Worm (Caenorhabditis elegans) whole organism, L2 larva: Measurements from ENCODE around the gene flp-19.

Source experiments
- C34F6.9 ChIP-seq: fragments of 150-350 bp; optimal IDR thresholded peaks from 2 replicates; lab custom pipeline; 2014; ENCODE audit warnings: missing biosample characterization, missing genetic modification characterization
- F13H6.1 ChIP-seq: sonication (generic microtip); optimal IDR thresholded peaks from 2 replicates; lab custom pipeline; 2016; ENCODE audit warnings: missing genetic modification characterization, missing compliant biosample characterization
- R02D3.7 ChIP-seq: fragments of 150-350 bp; optimal IDR thresholded peaks from 2 replicates; lab custom pipeline; 2014; ENCODE audit warnings: missing biosample characterization, missing genetic modification characterization
- Y55F3AM.14 ChIP-seq: fragments of 200-800 bp; sonication (Bioruptor generic); optimal IDR thresholded peaks from 2 replicates; lab custom pipeline; 2018; ENCODE audit warnings: mild to moderate bottlenecking, missing genetic modification characterization, missing compliant biosample characterization
- ZK546.5 ChIP-seq: sonication (generic microtip); optimal IDR thresholded peaks from 2 replicates; lab custom pipeline; 2017; ENCODE audit warnings: missing biosample characterization, missing genetic modification characterization
- alr-1 ChIP-seq: fragments of 150-350 bp; optimal IDR thresholded peaks from 2 replicates; lab custom pipeline; 2014; ENCODE audit warnings: missing biosample characterization, missing genetic modification characterization
- aly-2 ChIP-seq: fragments of 150-350 bp; optimal IDR thresholded peaks from 2 replicates; lab custom pipeline; 2014; ENCODE audit warnings: missing biosample characterization, missing genetic modification characterization
- ama-1 ChIP-seq: fragments of 150-350 bp; optimal IDR thresholded peaks from 2 replicates; lab custom pipeline; 2018; ENCODE audit warnings: inconsistent platforms
- ceh-16 ChIP-seq: fragments of 150-350 bp; optimal IDR thresholded peaks from 2 replicates; lab custom pipeline; 2014; ENCODE audit warnings: missing biosample characterization, missing genetic modification characterization
- ceh-82 ChIP-seq: fragments of 150-350 bp; optimal IDR thresholded peaks from 2 replicates; lab custom pipeline; 2014; ENCODE audit warnings: missing biosample characterization, missing genetic modification characterization
- crh-2 ChIP-seq: sonication (generic microtip); optimal IDR thresholded peaks from 2 replicates; lab custom pipeline; 2017; ENCODE audit warnings: missing biosample characterization, missing genetic modification characterization
- dmd-4 ChIP-seq: sonication (generic microtip); optimal IDR thresholded peaks from 2 replicates; lab custom pipeline; 2017; ENCODE audit warnings: missing biosample characterization, missing genetic modification characterization
- egl-27 ChIP-seq: sonication (generic microtip); optimal IDR thresholded peaks from 3 replicates; lab custom pipeline; 2017; ENCODE audit warnings: missing biosample characterization, missing genetic modification reagents, missing genetic modification characterization
- elt-1 ChIP-seq: fragments of 150-350 bp; optimal IDR thresholded peaks from 2 replicates; lab custom pipeline; 2014; ENCODE audit warnings: missing biosample characterization, missing genetic modification characterization
- elt-3 ChIP-seq: sonication (generic microtip); optimal IDR thresholded peaks from 2 replicates; lab custom pipeline; 2017; ENCODE audit warnings: missing biosample characterization, missing genetic modification characterization
- fos-1 ChIP-seq: fragments of 150-350 bp; optimal IDR thresholded peaks from 2 replicates; lab custom pipeline; 2014; ENCODE audit warnings: missing biosample characterization, missing genetic modification characterization
- lin-11 ChIP-seq: fragments of 150-350 bp; sonication (generic microtip); optimal IDR thresholded peaks from 2 replicates; lab custom pipeline; 2014; ENCODE audit warnings: missing biosample characterization, missing genetic modification characterization, inconsistent platforms, mixed read lengths
- lin-13 ChIP-seq: fragments of 150-350 bp; optimal IDR thresholded peaks from 2 replicates; lab custom pipeline; 2014; ENCODE audit warnings: missing biosample characterization, missing genetic modification reagents, missing genetic modification characterization
- lin-39 ChIP-seq: fragments of 150-350 bp; optimal IDR thresholded peaks from 2 replicates; lab custom pipeline; 2014; ENCODE audit warnings: missing biosample characterization, missing genetic modification reagents, missing genetic modification characterization
- lsy-2 ChIP-seq, 2 experiments: fragments of 150-350 bp in 1 of 2; sonication (generic microtip) in 1 of 2; optimal IDR thresholded peaks; 2 replicates each; lab custom pipeline; 2014 to 2017; ENCODE audit warnings: missing biosample characterization in 2 of 2, missing genetic modification characterization in 2 of 2
- mab-5 ChIP-seq: fragments of 150-350 bp; optimal IDR thresholded peaks from 2 replicates; lab custom pipeline; 2014; ENCODE audit warnings: missing biosample characterization, missing genetic modification characterization
- mbf-1 ChIP-seq: sonication (generic microtip); optimal IDR thresholded peaks from 2 replicates; lab custom pipeline; 2017; ENCODE audit warnings: missing biosample characterization, missing genetic modification characterization
- nhr-12 ChIP-seq: fragments of 150-350 bp; optimal IDR thresholded peaks from 2 replicates; lab custom pipeline; 2014; ENCODE audit warnings: missing biosample characterization, missing genetic modification characterization
- nhr-129 ChIP-seq: fragments of 150-350 bp; optimal IDR thresholded peaks from 2 replicates; lab custom pipeline; 2014; ENCODE audit warnings: missing biosample characterization, missing genetic modification characterization
- nhr-21 ChIP-seq: fragments of 150-350 bp; optimal IDR thresholded peaks from 2 replicates; lab custom pipeline; 2014; ENCODE audit warnings: missing biosample characterization, missing genetic modification characterization
- nhr-237 ChIP-seq: fragments of 150-350 bp; optimal IDR thresholded peaks from 2 replicates; lab custom pipeline; 2014; ENCODE audit warnings: missing biosample characterization, missing genetic modification characterization
- nhr-25 ChIP-seq: fragments of 150-350 bp; sonication (generic microtip); optimal IDR thresholded peaks from 3 replicates; lab custom pipeline; 2014; ENCODE audit warnings: missing biosample characterization, missing genetic modification characterization
- nhr-6 ChIP-seq: fragments of 150-350 bp; optimal IDR thresholded peaks from 2 replicates; lab custom pipeline; 2014; ENCODE audit warnings: missing biosample characterization, missing genetic modification characterization
- nhr-77 ChIP-seq: fragments of 150-350 bp; optimal IDR thresholded peaks from 2 replicates; lab custom pipeline; 2014; ENCODE audit warnings: missing biosample characterization, missing genetic modification characterization
- peb-1 ChIP-seq: fragments of 150-350 bp; optimal IDR thresholded peaks from 2 replicates; lab custom pipeline; 2014; ENCODE audit warnings: missing biosample characterization, missing genetic modification characterization
- sem-4 ChIP-seq: fragments of 150-350 bp; optimal IDR thresholded peaks from 2 replicates; lab custom pipeline; 2014; ENCODE audit warnings: missing biosample characterization, missing genetic modification reagents, missing genetic modification characterization
- skn-1 ChIP-seq: sonication (generic microtip); optimal IDR thresholded peaks from 2 replicates; lab custom pipeline; 2017; ENCODE audit warnings: missing biosample characterization, missing genetic modification characterization
- sma-3 ChIP-seq: sonication (generic microtip); optimal IDR thresholded peaks from 2 replicates; lab custom pipeline; 2016; ENCODE audit warnings: missing genetic modification reagents, missing genetic modification characterization, missing compliant biosample characterization
- sma-9 ChIP-seq, 2 experiments: fragments of 150-350 bp in 1 of 2; sonication (generic microtip) in 1 of 2; optimal IDR thresholded peaks; 2 replicates each; lab custom pipeline; 2014 to 2016; ENCODE audit warnings: missing genetic modification characterization in 2 of 2, mild to moderate bottlenecking in 1 of 2, missing biosample characterization in 1 of 2, missing compliant biosample characterization in 1 of 2, missing genetic modification reagents in 1 of 2, moderate library complexity in 1 of 2
- snpc-4 ChIP-seq: fragments of 150-350 bp; optimal IDR thresholded peaks from 2 replicates; lab custom pipeline; 2014; ENCODE audit warnings: missing biosample characterization, missing genetic modification characterization
- unc-39 ChIP-seq: fragments of 150-350 bp; optimal IDR thresholded peaks from 2 replicates; lab custom pipeline; 2014; ENCODE audit warnings: missing biosample characterization, missing genetic modification characterization
- unc-55 ChIP-seq: fragments of 150-350 bp; sonication (generic microtip); optimal IDR thresholded peaks from 3 replicates; lab custom pipeline; 2014; ENCODE audit warnings: missing biosample characterization, missing genetic modification reagents, missing genetic modification characterization
- unc-62 ChIP-seq: fragments of 150-350 bp; optimal IDR thresholded peaks from 2 replicates; lab custom pipeline; 2014; ENCODE audit warnings: missing biosample characterization, missing genetic modification reagents, missing genetic modification characterization
- zag-1 ChIP-seq: fragments of 150-350 bp; optimal IDR thresholded peaks from 2 replicates; lab custom pipeline; 2014; ENCODE audit warnings: missing biosample characterization, missing genetic modification characterization
- ztf-11 ChIP-seq: sonication (generic microtip); optimal IDR thresholded peaks from 2 replicates; lab custom pipeline; 2017; ENCODE audit warnings: missing biosample characterization, missing genetic modification characterization
- ztf-4 ChIP-seq: fragments of 150-350 bp; optimal IDR thresholded peaks from 2 replicates; lab custom pipeline; 2014; ENCODE audit warnings: missing biosample characterization, missing genetic modification characterization

The flp-19 gene

ce11 chrX:10594701-10595421 lies 9.6 kb upstream of the flp-19 start:
- no peak for TF ChIP-seq sma-9 (GFP tag; optimal IDR thresholded peaks at IDR 0.05; lab: Kevin White, UChicago)
- TF ChIP-seq sma-9 (tag; optimal IDR thresholded peaks at IDR 0.05; lab: Kevin White, UChicago): no peak
- no peak for TF ChIP-seq unc-39
- no peak for TF ChIP-seq nhr-6 (tag; lab: Kevin White, UChicago)
- TF ChIP-seq zag-1 (tag; lab: Kevin White, UChicago): peak; percentile 15
- peak; percentile 7 for TF ChIP-seq nhr-129 (tag; lab: Kevin White, UChicago)
- no peak for TF ChIP-seq Y55F3AM.14 (GFP tag; lab: Kevin White, UChicago)
- peak; percentile 44 for TF ChIP-seq nhr-25 (tag; lab: Kevin White, UChicago)
- TF ChIP-seq ama-1 (lab: Kevin White, UChicago): no peak
- TF ChIP-seq snpc-4 (tag; lab: Kevin White, UChicago): no peak
- TF ChIP-seq nhr-237: no peak

- TF ChIP-seq alr-1 (no peak), elt-1 (tag; lab: Kevin White, UChicago) (no peak), sem-4 (tag; lab: Kevin White, UChicago) (peak; percentile 2), nhr-25 (tag; lab: Kevin White, UChicago) (no peak), unc-39 (no peak), snpc-4 (tag; lab: Kevin White, UChicago) (no peak), lsy-2 (tag; optimal IDR thresholded peaks at IDR 0.05; lab: Kevin White, UChicago) (no peak), ama-1 (lab: Kevin White, UChicago) (no peak), mab-5 (tag; lab: Kevin White, UChicago) (peak; percentile 15)
Observed at ce11 chrX:10596420-10596907, 8.0 kb upstream of the flp-19 start.

- TF ChIP-seq dmd-4 (tag; lab: Kevin White, UChicago) (no peak), F13H6.1 (tag; lab: Kevin White, UChicago) (peak; percentile 57), peb-1 (no peak), nhr-25 (tag; lab: Kevin White, UChicago) (no peak), unc-55 (GFP tag; lab: Kevin White, UChicago) (peak; percentile 12), sem-4 (tag; lab: Kevin White, UChicago) (no peak), elt-3 (no peak), lin-39 (tag; lab: Kevin White, UChicago) (peak; percentile 31), mbf-1 (tag; lab: Kevin White, UChicago) (no peak), sma-9 (GFP tag; optimal IDR thresholded peaks at IDR 0.05; lab: Kevin White, UChicago) (peak; percentile 35), sma-9 (tag; optimal IDR thresholded peaks at IDR 0.05; lab: Kevin White, UChicago) (no peak), ztf-4 (tag; lab: Kevin White, UChicago) (no peak), lsy-2 (tag; optimal IDR thresholded peaks at IDR 0.05; lab: Kevin White, UChicago) (peak in 1 of 2 experiments; percentile 12), lin-11 (tag; lab: Kevin White, UChicago) (no peak), nhr-129 (tag; lab: Kevin White, UChicago) (peak; percentile 43), skn-1 (tag; lab: Kevin White, UChicago) (no peak), fos-1 (tag; lab: Kevin White, UChicago) (peak; percentile 25), C34F6.9 (tag; lab: Kevin White, UChicago) (peak; percentile 50), crh-2 (no peak), aly-2 (tag; lab: Kevin White, UChicago) (no peak), egl-27 (tag; lab: Kevin White, UChicago) (no peak), ama-1 (lab: Kevin White, UChicago) (no peak), Y55F3AM.14 (GFP tag; lab: Kevin White, UChicago) (no peak), unc-62 (no peak), ceh-16 (tag; lab: Kevin White, UChicago) (peak; percentile 57), unc-39 (no peak), nhr-77 (no peak), mab-5 (tag; lab: Kevin White, UChicago) (peak; percentile 8)
Observed at ce11 chrX:10597554-10598191, 6.8 kb upstream of the flp-19 start.

- TF ChIP-seq C34F6.9 (tag; lab: Kevin White, UChicago): no peak
- TF ChIP-seq egl-27 (tag; lab: Kevin White, UChicago): no peak
- peak in 1 of 2 experiments; percentile 21 for TF ChIP-seq lsy-2 (tag; optimal IDR thresholded peaks at IDR 0.05; lab: Kevin White, UChicago)
- TF ChIP-seq nhr-6 (tag; lab: Kevin White, UChicago): no peak
- no peak for TF ChIP-seq unc-62
- TF ChIP-seq nhr-21 (tag; lab: Kevin White, UChicago): peak; percentile 18
- no peak for TF ChIP-seq ama-1 (lab: Kevin White, UChicago)
- no peak for TF ChIP-seq ZK546.5 (tag; lab: Kevin White, UChicago)
- TF ChIP-seq sma-9 (GFP tag; optimal IDR thresholded peaks at IDR 0.05; lab: Kevin White, UChicago): no peak
- TF ChIP-seq sma-9 (tag; optimal IDR thresholded peaks at IDR 0.05; lab: Kevin White, UChicago): no peak
- no peak for TF ChIP-seq R02D3.7
- no peak for TF ChIP-seq ceh-16 (tag; lab: Kevin White, UChicago)
- TF ChIP-seq unc-55 (GFP tag; lab: Kevin White, UChicago): no peak
- TF ChIP-seq lin-11 (tag; lab: Kevin White, UChicago): no peak
- no peak for TF ChIP-seq lin-13
- no peak for TF ChIP-seq elt-3
- no peak for TF ChIP-seq lin-39 (tag; lab: Kevin White, UChicago)
- TF ChIP-seq mbf-1 (tag; lab: Kevin White, UChicago): no peak
- TF ChIP-seq fos-1 (tag; lab: Kevin White, UChicago): peak; percentile 71
- no peak for TF ChIP-seq aly-2 (tag; lab: Kevin White, UChicago)
- no peak for TF ChIP-seq zag-1 (tag; lab: Kevin White, UChicago)
- no peak for TF ChIP-seq ceh-82
- TF ChIP-seq sma-3 (GFP tag; lab: Kevin White, UChicago): peak; percentile 26
- no peak for TF ChIP-seq ztf-11 (tag; lab: Kevin White, UChicago)
- TF ChIP-seq nhr-12 (tag; lab: Kevin White, UChicago): no peak
Observed at ce11 chrX:10599719-10600155, 4.7 kb upstream of the flp-19 start.
